Worm (Caenorhabditis elegans): ENCODE data around the gene F56A11.4.
"Not testable (repeated sequence)": the region's sequence is repeated elsewhere in the genome, so short reads cannot be mapped to it uniquely, and the experiment has no call there.

The F56A11.4 gene

ce11 chrIV:548000-548399 lies at the start of gene F56A11.4:
Gene F56A11.4 (plus strand): TSS chrIV:548300.
- TF ChIP-seq hif-1 (tag; optimal IDR thresholded peaks at IDR 0.05) (no peak), snpc-1.2 (GFP tag; IDR thresholded peaks at IDR 0.05) (no peak), spr-3 (GFP tag; optimal IDR thresholded peaks at IDR 0.05) (no peak), daf-16 (GFP tag; optimal IDR thresholded peaks at IDR 0.05) (no peak), daf-16 (tag; optimal IDR thresholded peaks at IDR 0.05) (no peak), ztf-11 (tag; optimal IDR thresholded peaks at IDR 0.05) (no peak), php-3 (GFP tag; IDR thresholded peaks at IDR 0.05) (no peak), dpl-1 (GFP tag; optimal IDR thresholded peaks at IDR 0.05) (no peak), lin-29 (GFP tag; IDR thresholded peaks at IDR 0.05) (no peak), zag-1 (tag; optimal IDR thresholded peaks at IDR 0.05) (no peak), ZK337.2 (GFP tag; IDR thresholded peaks at IDR 0.05) (no peak), mdt-29 (GFP tag; IDR thresholded peaks at IDR 0.05) (no peak), ama-1 (optimal IDR thresholded peaks at IDR 0.05) (no peak), egl-43 (GFP tag; IDR thresholded peaks at IDR 0.05) (no peak), ceh-20 (GFP tag; IDR thresholded peaks at IDR 0.05) (no peak), Y48G9A.11 (GFP tag; IDR thresholded peaks at IDR 0.05) (no peak), madf-9 (GFP tag; conservative IDR thresholded peaks at IDR 0.05) (no peak)

ce11 chrIV:504495-504894 lies 43.6 kb upstream of the F56A11.4 start:
- TF ChIP-seq ama-1 (optimal IDR thresholded peaks at IDR 0.05), result no peak
- TF ChIP-seq lin-29 (GFP tag; IDR thresholded peaks at IDR 0.05), result no peak
- TF ChIP-seq Y48G9A.11 (GFP tag; IDR thresholded peaks at IDR 0.05), result no peak
- TF ChIP-seq hif-1 (tag; optimal IDR thresholded peaks at IDR 0.05), result no peak
- no peak for TF ChIP-seq nhr-76 (tag; optimal IDR thresholded peaks at IDR 0.05)
- TF ChIP-seq Y5F2A.4 (GFP tag; optimal IDR thresholded peaks at IDR 0.05), result no peak
- TF ChIP-seq nhr-28 (tag; optimal IDR thresholded peaks at IDR 0.05), result peak; percentile 92
- no peak for TF ChIP-seq daf-19 (GFP tag; conservative IDR thresholded peaks at IDR 0.05)
- no peak for TF ChIP-seq F26F4.8 (GFP tag; conservative IDR thresholded peaks at IDR 0.05)
- TF ChIP-seq spr-1 (tag; optimal IDR thresholded peaks at IDR 0.05), result no peak
- no peak for TF ChIP-seq ceh-32 (tag; optimal IDR thresholded peaks at IDR 0.05; ENCODE audit: poor library complexity)
- TF ChIP-seq unc-62 (GFP tag; optimal IDR thresholded peaks at IDR 0.05 in 1 of 2), result peak in 1 of 2 experiments; percentile 3
- TF ChIP-seq unc-62 (tag; optimal IDR thresholded peaks at IDR 0.05), result no peak
- no peak for TF ChIP-seq lin-1 (GFP tag; IDR thresholded peaks at IDR 0.05)
- TF ChIP-seq cey-2 (tag; optimal IDR thresholded peaks at IDR 0.05; ENCODE audit: borderline replicate concordance, insufficient read depth), result no peak

DNA sequence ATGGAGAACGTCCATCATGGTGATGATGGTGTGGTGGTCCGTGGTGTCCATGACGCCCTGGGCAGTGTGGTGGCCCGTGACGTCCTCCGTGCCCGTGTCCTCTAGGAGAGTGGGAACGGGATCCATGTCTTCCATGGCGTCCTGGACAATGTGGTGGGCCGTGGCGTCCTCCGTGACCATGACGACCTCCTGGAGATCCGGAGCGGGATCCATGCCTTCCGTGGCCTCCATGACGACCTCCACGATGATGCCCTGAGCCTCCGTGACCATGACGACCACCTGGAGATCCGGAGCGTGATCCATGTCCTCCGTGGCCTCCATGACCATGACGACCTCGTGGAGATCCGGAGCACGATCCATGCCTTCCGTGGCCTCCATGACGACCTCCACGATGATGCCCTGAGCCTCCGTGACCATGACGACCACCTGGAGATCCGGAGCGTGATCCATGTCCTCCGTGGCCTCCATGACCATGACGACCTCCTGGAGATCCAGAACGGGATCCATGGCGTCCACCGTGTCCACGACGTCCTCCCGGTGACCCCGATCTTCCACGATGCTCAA lies 42.8 kb upstream of the F56A11.4 start:
- TF ChIP-seq set-16 (GFP tag; IDR thresholded peaks at IDR 0.05), result peak; percentile 82
- peak in 1 of 2 experiments; percentile 19 for TF ChIP-seq unc-62 (GFP tag; optimal IDR thresholded peaks at IDR 0.05 in 1 of 2)
- TF ChIP-seq unc-62 (tag; optimal IDR thresholded peaks at IDR 0.05), result not testable (repeated sequence)

DNA sequence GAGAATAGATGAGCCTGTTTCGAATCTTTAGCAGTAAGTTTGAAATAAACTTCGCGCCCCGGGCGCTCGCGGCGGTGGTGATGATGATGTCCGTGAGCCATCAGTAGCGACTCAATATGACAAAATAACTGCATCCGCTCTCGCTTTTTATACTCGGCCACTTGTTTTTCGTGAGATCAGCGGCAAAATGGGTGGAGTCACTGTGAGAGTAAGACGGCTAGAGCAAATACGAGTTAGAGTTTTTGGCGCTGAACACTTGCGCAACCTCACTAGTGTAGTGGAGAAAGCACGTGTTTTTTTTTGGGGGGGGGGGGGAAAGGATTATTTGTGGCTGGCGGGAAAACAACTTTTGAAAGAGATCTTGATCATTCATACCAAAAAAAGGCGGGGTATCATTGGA lies 41.7 kb upstream of the F56A11.4 start, which contains the start of gene W03G1.5:
TSS of gene W03G1.5 (minus strand) at position 101 of the 400 bp plus-strand sequence.
- TF ChIP-seq nhr-11 (tag; optimal IDR thresholded peaks at IDR 0.05), result peak; percentile 3
- TF ChIP-seq zip-11 (GFP tag; IDR thresholded peaks at IDR 0.05), result no peak

- TF ChIP-seq Y48G9A.11 (GFP tag; IDR thresholded peaks at IDR 0.05) (0 out of 2 replicates have a peak, but pooled peaks have one; percentile 19), hlh-30 (tag; optimal IDR thresholded peaks at IDR 0.05; ENCODE audit: insufficient read depth) (peak; percentile 54), lin-39 (tag; optimal IDR thresholded peaks at IDR 0.05) (no peak), unc-130 (GFP tag; optimal IDR thresholded peaks at IDR 0.05) (peak; percentile 30), mes-2 (tag; optimal IDR thresholded peaks at IDR 0.05; ENCODE audit: poor library complexity, severe bottlenecking) (peak; percentile 87), attf-4 (tag; optimal IDR thresholded peaks at IDR 0.05) (no peak), daf-8 (GFP tag; IDR thresholded peaks at IDR 0.05) (no peak), dpl-1 (GFP tag; optimal IDR thresholded peaks at IDR 0.05) (peak; percentile 90), nhr-76 (tag; optimal IDR thresholded peaks at IDR 0.05) (no peak), set-16 (GFP tag; IDR thresholded peaks at IDR 0.05) (no peak), skn-1 (tag; optimal IDR thresholded peaks at IDR 0.05) (no peak), rbr-2 (tag; optimal IDR thresholded peaks at IDR 0.05) (peak; percentile 29), ZK546.5 (tag; optimal IDR thresholded peaks at IDR 0.05) (no peak), lin-13 (GFP tag; optimal IDR thresholded peaks at IDR 0.05) (peak; percentile 2), zfp-3 (GFP tag; conservative IDR thresholded peaks at IDR 0.05) (no peak), hmg-1.1 (GFP tag; IDR thresholded peaks at IDR 0.05) (peak; percentile 53), lin-38 (GFP tag; IDR thresholded peaks at IDR 0.05) (peak; percentile 98), aha-1 (tag) (peak; percentile 87)
Measured at ce11 chrIV:519409-519808, 28.7 kb upstream of the F56A11.4 start, which contains the start of gene pig-1. Gene pig-1 (minus strand): TSS chrIV:519457.
